Fruit fly (Drosophila melanogaster) whole organism, wandering third instar larva: Measurements from ENCODE around the gene CG7264.

Experiments
- Abd-B ChIP-seq: fragments of >200 bp; optimal IDR thresholded peaks from 2 replicates; lab custom pipeline; 2017; ENCODE audit warnings: missing biosample characterization, missing genetic modification characterization
- CrebA ChIP-seq: fragments of 200-800 bp; sonication (Bioruptor generic); optimal IDR thresholded peaks from 2 replicates; lab custom pipeline; 2016; ENCODE audit warnings: missing biosample characterization, mild to moderate bottlenecking, missing genetic modification characterization, borderline replicate concordance
- Dfd ChIP-seq: fragments of >200 bp; optimal IDR thresholded peaks from 2 replicates; lab custom pipeline; 2017; ENCODE audit warnings: missing biosample characterization, missing genetic modification characterization
- Dif ChIP-seq: fragments of 200-275, 200-300 bp; sonication (Bioruptor generic); optimal IDR thresholded peaks from 2 replicates; lab custom pipeline; 2018; ENCODE audit warnings: missing biosample characterization, missing genetic modification characterization; ENCODE audit not compliant: partially characterized antibody
- GATAd ChIP-seq: sonication (Bioruptor generic); optimal IDR thresholded peaks from 2 replicates; lab custom pipeline; 2016; ENCODE audit warnings: missing biosample characterization, missing genetic modification characterization
- HLH106 ChIP-seq: fragments of 200-800 bp; optimal IDR thresholded peaks from 3 replicates; lab custom pipeline; 2019; ENCODE audit warnings: missing biosample characterization, mild to moderate bottlenecking, missing genetic modification characterization, moderate library complexity
- Hnf4 ChIP-seq: fragments of 200-800 bp; sonication (Bioruptor generic); optimal IDR thresholded peaks from 2 replicates; lab custom pipeline; 2016; ENCODE audit warnings: missing biosample characterization, mild to moderate bottlenecking, missing genetic modification characterization
- Hr78 ChIP-seq: fragments of >200 bp; optimal IDR thresholded peaks from 2 replicates; lab custom pipeline; 2017; ENCODE audit warnings: missing biosample characterization, missing genetic modification characterization
- Hr83 ChIP-seq: fragments of 200-300 bp; sonication (Bioruptor generic); optimal IDR thresholded peaks from 2 replicates; lab custom pipeline; 2016; ENCODE audit warnings: missing biosample characterization, mild to moderate bottlenecking, missing genetic modification characterization, moderate library complexity; ENCODE audit not compliant: poor library complexity, severe bottlenecking
- Jra ChIP-seq: sonication (Bioruptor generic); optimal IDR thresholded peaks from 2 replicates; lab custom pipeline; 2016; ENCODE audit warnings: missing biosample characterization, missing genetic modification characterization
- Mio ChIP-seq: sonication (Bioruptor generic); optimal IDR thresholded peaks from 2 replicates; lab custom pipeline; 2016; ENCODE audit warnings: missing biosample characterization, missing genetic modification characterization
- Myc ChIP-seq: fragments of >200 bp; optimal IDR thresholded peaks from 2 replicates; lab custom pipeline; 2017
- N ChIP-seq: fragments of >200 bp; optimal IDR thresholded peaks from 2 replicates; lab custom pipeline; 2018; ENCODE audit warnings: missing biosample characterization, missing external identifiers, missing genetic modification characterization
- OdsH ChIP-seq: fragments of 200-800 bp; sonication (Bioruptor generic); optimal IDR thresholded peaks from 2 replicates; lab custom pipeline; 2016; ENCODE audit warnings: missing biosample characterization, mild to moderate bottlenecking, missing genetic modification characterization
- Rel ChIP-seq, 2 experiments: fragments of 200-800 bp; sonication (Bioruptor generic) in 1 of 2; optimal IDR thresholded peaks; 2 replicates in 1 of 2; 3 replicates in 1 of 2; lab custom pipeline; 2016 to 2019; ENCODE audit warnings: mild to moderate bottlenecking in 2 of 2, missing biosample characterization in 2 of 2, missing genetic modification characterization in 2 of 2, moderate library complexity in 1 of 2
- Sp1 ChIP-seq: fragments of 200-800 bp; sonication (Bioruptor generic); optimal IDR thresholded peaks from 3 replicates; lab custom pipeline; 2019; ENCODE audit warnings: missing biosample characterization, mild to moderate bottlenecking, missing genetic modification characterization, moderate library complexity
- Vsx2 ChIP-seq: fragments of 200-300, 225-300 bp; sonication (Bioruptor generic); optimal IDR thresholded peaks from 2 replicates; lab custom pipeline; 2018; ENCODE audit warnings: missing biosample characterization, missing genetic modification characterization; ENCODE audit not compliant: partially characterized antibody
- br ChIP-seq: fragments of 200-800 bp; sonication (Bioruptor generic); optimal IDR thresholded peaks from 2 replicates; lab custom pipeline; 2016; ENCODE audit warnings: missing biosample characterization, missing genetic modification characterization
- brk ChIP-seq: fragments of 200-800 bp; sonication (Bioruptor generic); optimal IDR thresholded peaks from 2 replicates; lab custom pipeline; 2016; ENCODE audit warnings: missing biosample characterization, mild to moderate bottlenecking, missing genetic modification characterization
- dsf ChIP-seq: sonication (Bioruptor generic); optimal IDR thresholded peaks from 2 replicates; lab custom pipeline; 2016; ENCODE audit warnings: missing biosample characterization, missing genetic modification characterization, borderline replicate concordance
- ey ChIP-seq: fragments of 200-800 bp; sonication (Bioruptor generic); optimal IDR thresholded peaks from 2 replicates; lab custom pipeline; 2016; ENCODE audit warnings: missing biosample characterization, missing genetic modification characterization
- foxo ChIP-seq, 2 experiments: fragments of 200-800 bp; sonication (Bioruptor generic); optimal IDR thresholded peaks; 2 replicates in 1 of 2; 3 replicates in 1 of 2; lab custom pipeline; 2016 to 2017; ENCODE audit warnings: missing biosample characterization in 2 of 2, missing genetic modification characterization in 2 of 2
- fru ChIP-seq: fragments of 200-800 bp; sonication (Bioruptor generic); optimal IDR thresholded peaks from 3 replicates; lab custom pipeline; 2016; ENCODE audit warnings: missing biosample characterization, mild to moderate bottlenecking, missing genetic modification characterization
- jim ChIP-seq: fragments of 175-275, 200-325 bp; sonication (Bioruptor generic); optimal IDR thresholded peaks from 2 replicates; lab custom pipeline; 2016; ENCODE audit warnings: missing biosample characterization, mild to moderate bottlenecking, missing genetic modification characterization
- lola ChIP-seq: fragments of >200 bp; optimal IDR thresholded peaks from 2 replicates; lab custom pipeline; 2017; ENCODE audit warnings: missing biosample characterization, missing genetic modification characterization
- pan ChIP-seq: fragments of >200 bp; optimal IDR thresholded peaks from 2 replicates; lab custom pipeline; 2017
- psq ChIP-seq: fragments of 200-800 bp; sonication (Bioruptor generic); optimal IDR thresholded peaks from 3 replicates; lab custom pipeline; 2017; ENCODE audit warnings: missing biosample characterization, mild to moderate bottlenecking, missing genetic modification characterization, moderate library complexity
- rgr ChIP-seq: fragments of 200-800 bp; sonication (Bioruptor generic); optimal IDR thresholded peaks from 3 replicates; lab custom pipeline; 2016; ENCODE audit warnings: missing biosample characterization, mild to moderate bottlenecking, missing genetic modification characterization
- sage ChIP-seq: fragments of 200-800 bp; sonication (Bioruptor generic); optimal IDR thresholded peaks from 2 replicates; lab custom pipeline; 2016; ENCODE audit warnings: missing biosample characterization, mild to moderate bottlenecking, missing genetic modification characterization
- sv ChIP-seq: fragments of 200-800 bp; sonication (Bioruptor generic); optimal IDR thresholded peaks from 3 replicates; lab custom pipeline; 2016; ENCODE audit warnings: missing biosample characterization, missing genetic modification characterization
- tai ChIP-seq: sonication (Bioruptor generic); optimal IDR thresholded peaks from 2 replicates; lab custom pipeline; 2016; ENCODE audit warnings: missing biosample characterization, missing genetic modification characterization
- usp ChIP-seq: fragments of >200 bp; optimal IDR thresholded peaks from 2 replicates; lab custom pipeline; 2017; ENCODE audit warnings: missing biosample characterization, missing genetic modification characterization
- woc ChIP-seq: sonication (Bioruptor generic); optimal IDR thresholded peaks from 2 replicates; lab custom pipeline; 2016; ENCODE audit warnings: missing biosample characterization, mild to moderate bottlenecking, missing genetic modification characterization

The CG7264 gene

DNA sequence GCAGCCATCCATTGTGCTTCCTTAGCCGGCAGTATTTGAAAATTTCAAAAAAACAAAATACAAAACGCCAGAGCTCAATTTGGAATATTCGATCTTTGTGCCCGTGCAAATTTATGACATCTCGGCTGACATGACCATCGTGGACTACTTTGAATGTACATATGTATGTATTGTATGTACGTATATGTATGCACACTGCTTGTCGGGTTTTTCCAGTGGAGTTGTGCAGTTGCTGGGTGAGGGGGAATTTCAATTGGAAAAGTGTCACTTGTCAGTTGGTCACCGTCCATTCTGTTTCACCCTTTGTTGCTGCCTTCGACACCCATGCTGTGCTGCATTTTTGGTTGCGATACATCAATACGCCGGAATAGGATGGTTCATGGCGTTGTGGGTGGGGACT lies 18.9 kb downstream of the CG7264 start, which contains the start of gene CG12521:
CG12521 (minus strand) TSS at position 101 of the 400 bp plus-strand sequence.
- no peak for TF ChIP-seq usp
- no peak for TF ChIP-seq foxo (GFP tag; optimal IDR thresholded peaks at IDR 0.05; lab: Kevin White, UChicago)
- TF ChIP-seq tai (GFP tag; lab: Kevin White, UChicago): no peak
- TF ChIP-seq, all 38 proteins: peak for 0

DNA sequence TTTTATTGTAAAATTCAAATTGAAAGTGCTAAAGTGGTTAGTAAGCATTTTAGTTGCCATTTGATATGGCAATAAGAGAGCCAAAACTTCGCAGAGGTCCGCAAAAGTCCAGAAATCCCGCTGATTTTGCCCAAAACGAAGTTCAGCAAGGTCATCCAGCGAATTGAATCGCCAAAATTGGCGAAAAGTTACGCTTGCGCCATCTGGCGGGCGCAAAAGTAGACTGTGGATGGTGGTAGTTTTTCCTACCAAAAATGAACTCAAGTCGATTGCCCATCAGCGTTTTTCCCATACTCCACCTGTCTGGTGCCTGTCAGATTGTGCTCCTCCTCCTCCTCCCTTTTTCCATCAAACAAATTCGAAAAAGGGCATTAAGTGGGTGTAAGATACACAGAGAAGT lies 24.1 kb downstream of the CG7264 start:
- no peak for TF ChIP-seq OdsH (GFP tag; lab: Kevin White, UChicago)

DNA sequence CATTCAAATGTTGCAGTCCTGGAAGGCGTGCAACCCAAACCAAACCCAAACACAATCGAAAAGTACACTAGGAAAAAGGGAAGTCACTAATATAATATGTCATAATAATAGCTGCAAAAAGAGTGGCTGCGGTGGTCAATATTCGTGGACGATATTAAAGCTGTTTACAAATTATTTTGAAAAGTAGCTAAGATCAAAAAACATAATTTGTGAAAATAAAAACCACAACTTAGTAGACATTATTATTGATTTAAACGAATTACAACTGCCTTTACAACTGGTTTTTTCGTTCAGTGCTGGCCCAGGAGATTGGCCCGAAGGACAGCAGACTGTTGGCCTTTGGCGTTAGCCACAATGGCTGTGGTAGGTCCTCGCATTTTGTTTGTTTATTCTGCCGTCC lies 29.9 kb downstream of the CG7264 start:
- TF ChIP-seq Dif (GFP tag; lab: Kevin White, UChicago) (no peak), brk (GFP tag; lab: Kevin White, UChicago) (no peak), sage (no peak), Sp1 (GFP tag; lab: Kevin White, UChicago) (no peak), rgr (no peak), fru (GFP tag; lab: Kevin White, UChicago) (no peak), ey (GFP tag; lab: Kevin White, UChicago) (no peak), sv (no peak), Dfd (GFP tag; lab: Kevin White, UChicago) (no peak), foxo (GFP tag; optimal IDR thresholded peaks at IDR 0.05; lab: Kevin White, UChicago) (no peak), HLH106 (tag; lab: Kevin White, UChicago) (no peak)

DNA sequence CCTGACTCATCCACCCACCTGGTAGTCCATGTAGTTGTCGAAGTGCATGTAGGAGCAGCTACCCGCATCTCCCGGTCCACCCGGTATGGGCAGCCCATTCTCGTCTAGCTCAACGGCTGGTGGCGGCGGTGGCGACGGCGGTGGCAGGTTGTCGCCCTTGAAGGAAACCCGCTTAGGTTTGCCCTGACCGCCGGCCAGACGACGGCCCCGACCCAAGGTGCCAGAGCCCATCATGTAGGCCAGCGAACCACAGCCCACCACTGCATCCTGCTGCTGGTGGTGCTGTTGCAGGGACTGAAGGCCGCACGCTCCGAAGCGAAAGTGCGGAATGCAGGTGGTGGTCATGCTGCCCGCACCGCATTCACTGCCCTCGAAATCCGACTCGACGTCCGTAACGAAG lies 33.4 kb downstream of the CG7264 start:
- TF ChIP-seq dsf (GFP tag; lab: Kevin White, UChicago) (no peak), ey (GFP tag; lab: Kevin White, UChicago) (no peak), fru (GFP tag; lab: Kevin White, UChicago) (no peak), OdsH (GFP tag; lab: Kevin White, UChicago) (no peak), woc (GFP tag; lab: Kevin White, UChicago) (no peak), Rel (GFP tag; optimal IDR thresholded peaks at IDR 0.05; lab: Kevin White, UChicago) (no peak), Rel (tag; optimal IDR thresholded peaks at IDR 0.05; lab: Kevin White, UChicago) (no peak), rgr (no peak), Dfd (GFP tag; lab: Kevin White, UChicago) (no peak), CrebA (GFP tag; lab: Kevin White, UChicago) (no peak), Jra (no peak), Hr78 (GFP tag; lab: Kevin White, UChicago) (no peak), brk (GFP tag; lab: Kevin White, UChicago) (no peak), pan (lab: Kevin White, UChicago) (no peak), usp (no peak), psq (no peak), Myc (lab: Kevin White, UChicago) (no peak)
- TF ChIP-seq, all 38 proteins: peak for 0

DNA sequence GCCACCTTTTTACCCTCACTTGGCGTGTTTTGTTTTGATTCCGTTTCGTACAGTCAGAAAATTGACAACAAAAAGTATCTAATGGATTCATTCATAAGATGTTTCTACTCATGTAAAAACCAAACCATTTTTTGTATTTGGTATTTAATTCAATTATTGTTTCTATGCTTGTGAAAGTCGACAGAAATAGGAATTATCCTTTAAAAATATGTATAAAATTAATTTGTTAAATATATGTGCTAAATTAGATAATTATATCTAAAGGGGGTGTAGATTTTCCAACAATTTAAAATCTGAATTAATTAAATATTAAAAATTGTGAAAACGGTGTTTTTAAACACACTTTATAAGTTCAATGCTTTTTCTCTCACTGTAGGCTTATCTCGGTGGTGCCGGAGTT lies 34.8 kb downstream of the CG7264 start:
- TF ChIP-seq lola (GFP tag; lab: Kevin White, UChicago) (no peak), Vsx2 (GFP tag; lab: Kevin White, UChicago) (no peak), Sp1 (GFP tag; lab: Kevin White, UChicago) (peak; percentile 0), HLH106 (tag; lab: Kevin White, UChicago) (peak; percentile 9)
- TF ChIP-seq, all 38 proteins: peak for 2

DNA sequence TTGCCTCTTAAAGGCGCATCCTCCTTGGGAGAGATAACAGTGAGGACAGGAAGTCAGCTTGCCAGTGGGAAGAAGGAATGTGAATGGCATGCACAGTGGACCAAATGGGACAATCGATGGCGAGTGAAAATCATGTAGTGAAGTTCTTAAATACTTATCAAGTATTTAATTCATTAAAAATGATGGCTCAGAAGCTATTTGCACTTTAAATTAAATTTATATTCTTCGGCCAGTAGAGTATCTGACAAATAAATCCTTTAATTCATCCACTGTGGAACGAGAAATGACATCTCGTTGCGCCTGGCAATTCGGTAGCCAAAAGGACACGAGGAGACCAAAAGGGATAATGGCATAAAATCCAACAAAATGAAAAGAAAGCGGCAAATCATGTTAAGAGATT lies 40.5 kb downstream of the CG7264 start:
- TF ChIP-seq br (GFP tag; lab: Kevin White, UChicago) (no peak), jim (GFP tag; lab: Kevin White, UChicago) (no peak), Mio (no peak), lola (GFP tag; lab: Kevin White, UChicago) (no peak), Rel (GFP tag; optimal IDR thresholded peaks at IDR 0.05; lab: Kevin White, UChicago) (no peak), Rel (tag; optimal IDR thresholded peaks at IDR 0.05; lab: Kevin White, UChicago) (no peak), tai (GFP tag; lab: Kevin White, UChicago) (no peak)

DNA sequence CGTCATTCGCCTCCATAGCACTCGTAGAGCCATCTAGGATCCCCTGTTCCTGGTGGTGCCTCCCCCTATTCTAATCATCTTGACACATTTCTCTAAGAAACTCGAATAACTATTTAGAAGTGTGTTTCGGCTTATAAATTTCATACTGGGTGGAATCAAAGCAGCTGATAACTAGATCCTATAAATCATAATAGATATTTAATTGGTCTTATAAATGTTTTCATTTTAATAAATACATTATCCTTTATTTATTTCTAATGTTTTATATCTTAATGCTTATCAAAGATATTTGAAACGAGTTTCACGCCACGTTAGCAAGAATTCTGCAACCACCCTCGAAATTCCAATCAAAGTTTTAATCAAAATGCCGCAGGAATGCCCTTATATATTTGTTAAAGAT lies 42.4 kb downstream of the CG7264 start, which contains the start of gene CG5906:
CG5906 (minus strand) TSS at position 101 of the 400 bp plus-strand sequence.
- TF ChIP-seq lola (GFP tag; lab: Kevin White, UChicago) (no peak), Dfd (GFP tag; lab: Kevin White, UChicago) (no peak), foxo (GFP tag; optimal IDR thresholded peaks at IDR 0.05; lab: Kevin White, UChicago) (no peak), Vsx2 (GFP tag; lab: Kevin White, UChicago) (no peak), pan (lab: Kevin White, UChicago) (no peak), fru (GFP tag; lab: Kevin White, UChicago) (no peak), Abd-B (GFP tag; lab: Kevin White, UChicago) (no peak), sage (no peak), Hr83 (no peak), CrebA (GFP tag; lab: Kevin White, UChicago) (no peak), dsf (GFP tag; lab: Kevin White, UChicago) (no peak), GATAd (GFP tag; lab: Kevin White, UChicago) (no peak), Rel (GFP tag; optimal IDR thresholded peaks at IDR 0.05; lab: Kevin White, UChicago) (no peak), Rel (tag; optimal IDR thresholded peaks at IDR 0.05; lab: Kevin White, UChicago) (no peak), br (GFP tag; lab: Kevin White, UChicago) (no peak), Hr78 (GFP tag; lab: Kevin White, UChicago) (no peak), N (GFP tag; lab: Kevin White, UChicago) (no peak), Jra (no peak), psq (no peak), Hnf4 (GFP tag; lab: Kevin White, UChicago) (no peak), Mio (no peak)
